Worm (Caenorhabditis elegans) whole organism, L3 larva: ENCODE data around the gene dpy-23.

ENCODE experiments used
- R02D3.7 ChIP-seq: fragments of 150-350 bp; optimal IDR thresholded peaks from 2 replicates; lab custom pipeline; 2014; ENCODE audit warnings: missing biosample characterization, missing genetic modification characterization
- aly-2 ChIP-seq: fragments of 150-350 bp; optimal IDR thresholded peaks from 2 replicates; lab custom pipeline; 2014; ENCODE audit warnings: missing biosample characterization, missing genetic modification characterization
- ama-1 ChIP-seq: fragments of 150-350 bp; optimal IDR thresholded peaks from 2 replicates; lab custom pipeline; 2018
- ceh-28 ChIP-seq: fragments of 150-350 bp; optimal IDR thresholded peaks from 2 replicates; lab custom pipeline; 2014; ENCODE audit warnings: missing biosample characterization, missing genetic modification reagents, missing genetic modification characterization
- ceh-82 ChIP-seq: fragments of 150-350 bp; optimal IDR thresholded peaks from 2 replicates; lab custom pipeline; 2014; ENCODE audit warnings: missing biosample characterization, missing genetic modification characterization
- ceh-9 ChIP-seq: sonication (generic microtip); optimal IDR thresholded peaks from 2 replicates; lab custom pipeline; 2018; ENCODE audit warnings: missing biosample characterization, missing genetic modification characterization
- egl-5 ChIP-seq: fragments of 150-350 bp; optimal IDR thresholded peaks from 2 replicates; lab custom pipeline; 2017; ENCODE audit warnings: missing biosample characterization, missing genetic modification reagents, missing genetic modification characterization, inconsistent platforms
- elt-1 ChIP-seq: fragments of 150-350 bp; optimal IDR thresholded peaks from 2 replicates; lab custom pipeline; 2014; ENCODE audit warnings: missing biosample characterization, missing genetic modification characterization
- elt-2 ChIP-seq: sonication (generic microtip); optimal IDR thresholded peaks from 2 replicates; lab custom pipeline; 2016; ENCODE audit warnings: missing genetic modification reagents, mild to moderate bottlenecking, missing genetic modification characterization, missing compliant biosample characterization
- hmg-11 ChIP-seq: sonication (generic microtip); optimal IDR thresholded peaks from 2 replicates; lab custom pipeline; 2016; ENCODE audit warnings: missing genetic modification characterization, missing compliant biosample characterization
- jun-1 ChIP-seq: fragments of 150-350 bp; optimal IDR thresholded peaks from 2 replicates; lab custom pipeline; 2014; ENCODE audit warnings: missing biosample characterization, missing genetic modification reagents, missing genetic modification characterization
- lin-39 ChIP-seq: fragments of 150-350 bp; optimal IDR thresholded peaks from 2 replicates; lab custom pipeline; 2018; ENCODE audit warnings: missing biosample characterization, missing genetic modification reagents, missing genetic modification characterization
- lsy-12 ChIP-seq: sonication (generic microtip); optimal IDR thresholded peaks from 2 replicates; lab custom pipeline; 2016; ENCODE audit warnings: mild to moderate bottlenecking, missing genetic modification characterization, missing compliant biosample characterization
- mdl-1 ChIP-seq: fragments of 150-350 bp; optimal IDR thresholded peaks from 2 replicates; lab custom pipeline; 2014; ENCODE audit warnings: missing biosample characterization, missing genetic modification characterization
- mml-1 ChIP-seq: fragments of 150-350 bp; sonication (generic microtip); optimal IDR thresholded peaks from 3 replicates; lab custom pipeline; 2014; ENCODE audit warnings: missing biosample characterization, missing genetic modification characterization
- nfya-1 ChIP-seq: sonication (generic microtip); optimal IDR thresholded peaks from 2 replicates; lab custom pipeline; 2017; ENCODE audit warnings: missing genetic modification characterization, mild to moderate bottlenecking, missing compliant biosample characterization, antibody characterized with exemption, moderate library complexity; ENCODE audit not compliant: insufficient read depth
- nhr-12 ChIP-seq: fragments of 150-350 bp; optimal IDR thresholded peaks from 2 replicates; lab custom pipeline; 2014; ENCODE audit warnings: missing biosample characterization, missing genetic modification characterization
- nhr-23 ChIP-seq: fragments of 150-350 bp; optimal IDR thresholded peaks from 2 replicates; lab custom pipeline; 2014; ENCODE audit warnings: missing biosample characterization, missing genetic modification reagents, missing genetic modification characterization
- nhr-237 ChIP-seq: fragments of 150-350 bp; optimal IDR thresholded peaks from 2 replicates; lab custom pipeline; 2014; ENCODE audit warnings: missing biosample characterization, missing genetic modification characterization
- nhr-28 ChIP-seq: fragments of 150-350 bp; optimal IDR thresholded peaks from 2 replicates; lab custom pipeline; 2014; ENCODE audit warnings: missing biosample characterization, missing genetic modification characterization
- nhr-77 ChIP-seq: fragments of 150-350 bp; optimal IDR thresholded peaks from 2 replicates; lab custom pipeline; 2014; ENCODE audit warnings: missing biosample characterization, missing genetic modification characterization
- pha-4 ChIP-seq: fragments of 150-350 bp; optimal IDR thresholded peaks from 2 replicates; lab custom pipeline; 2014; ENCODE audit warnings: missing biosample characterization, missing genetic modification reagents, missing genetic modification characterization
- sea-2 ChIP-seq: fragments of 150-350 bp; sonication (generic microtip); optimal IDR thresholded peaks from 4 replicates; lab custom pipeline; 2014; ENCODE audit warnings: missing biosample characterization, missing genetic modification reagents, missing genetic modification characterization
- tbx-2 ChIP-seq: sonication (generic microtip); optimal IDR thresholded peaks from 2 replicates; lab custom pipeline; 2016; ENCODE audit warnings: mild to moderate bottlenecking, missing genetic modification characterization, missing compliant biosample characterization
- unc-39 ChIP-seq: sonication (generic microtip); optimal IDR thresholded peaks from 4 replicates; lab custom pipeline; 2017; ENCODE audit warnings: missing biosample characterization, missing genetic modification characterization
- zag-1 ChIP-seq: fragments of 150-350 bp; optimal IDR thresholded peaks from 2 replicates; lab custom pipeline; 2014; ENCODE audit warnings: missing biosample characterization, missing genetic modification characterization
- ztf-4 ChIP-seq: fragments of 150-350 bp; optimal IDR thresholded peaks from 2 replicates; lab custom pipeline; 2014; ENCODE audit warnings: missing biosample characterization, missing genetic modification characterization

The dpy-23 gene

DNA sequence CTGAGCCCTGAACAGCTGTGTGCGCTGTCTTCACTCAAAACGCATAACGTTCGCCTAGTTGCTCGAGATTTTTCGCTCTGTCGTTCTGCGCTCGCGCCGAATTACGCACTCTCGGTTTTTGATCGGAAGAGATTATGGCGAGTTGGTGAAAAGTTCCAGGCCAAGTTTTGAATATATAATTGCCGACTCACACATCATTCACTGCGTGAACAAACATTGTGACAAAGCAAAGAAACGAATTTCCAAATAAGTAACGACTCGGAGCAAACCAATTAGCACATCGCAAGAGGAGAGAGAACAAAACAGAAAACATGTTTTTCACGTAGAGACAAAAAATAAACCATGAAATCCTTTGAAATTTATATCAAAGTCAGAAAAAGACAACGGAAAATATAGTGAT is 46.2 kb downstream of the dpy-23 start:
- TF ChIP-seq ceh-9 (tag; lab: Kevin White, UChicago) (no peak), lsy-12 (tag; lab: Kevin White, UChicago) (no peak)

DNA sequence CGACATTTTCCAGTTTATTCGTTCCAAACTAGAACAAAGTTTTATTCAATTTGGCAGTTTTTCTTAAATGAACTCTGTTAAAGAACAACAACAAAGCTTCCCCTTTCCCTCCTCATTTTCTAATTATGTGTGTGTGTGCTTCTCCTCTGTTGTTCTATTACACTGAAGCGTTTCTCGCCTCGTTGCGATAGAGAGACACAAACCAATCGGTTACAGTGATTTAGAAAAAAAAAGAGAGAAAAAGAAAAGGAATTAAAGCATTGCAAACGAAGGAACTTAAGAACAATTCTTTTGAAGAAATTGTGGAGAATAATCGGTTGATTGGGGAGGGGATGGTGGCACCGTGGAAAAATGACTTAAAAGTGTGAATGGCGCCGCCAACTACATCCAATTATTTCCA is 48.4 kb downstream of the dpy-23 start, which contains the start of gene cest-26:
Gene cest-26 (minus strand): TSS at position 101 of the 400 bp plus-strand sequence.
- TF ChIP-seq elt-2 (tag; lab: Kevin White, UChicago) (peak; percentile 0), lsy-12 (tag; lab: Kevin White, UChicago) (no peak)

- no peak for TF ChIP-seq ama-1 (lab: Kevin White, UChicago)
- TF ChIP-seq mdl-1 = no peak
- TF ChIP-seq zag-1 = no peak
- no peak for TF ChIP-seq ceh-9 (tag; lab: Kevin White, UChicago)
- no peak for TF ChIP-seq lsy-12 (tag; lab: Kevin White, UChicago)
- TF ChIP-seq mml-1 (tag; lab: Kevin White, UChicago) = no peak
- no peak for TF ChIP-seq elt-1 (tag; lab: Kevin White, UChicago)
- TF ChIP-seq, all 47 proteins: peak for 0
These were observed 49.7 kb downstream of the dpy-23 start for ce11 chrX:4438823-4439222.

ce11 chrX:4439616-4440015 is 50.5 kb downstream of the dpy-23 start:
- TF ChIP-seq R02D3.7 (tag; lab: Kevin White, UChicago) (no peak), pha-4 (peak; percentile 94), sea-2 (GFP tag; lab: Kevin White, UChicago) (no peak), nhr-28 (tag; lab: Kevin White, UChicago) (no peak), jun-1 (no peak)
- TF ChIP-seq, all 47 proteins: peak for 1

- TF ChIP-seq jun-1 = no peak
- TF ChIP-seq aly-2 (tag; lab: Kevin White, UChicago) = no peak
- no peak for TF ChIP-seq egl-5
- TF ChIP-seq ztf-4 = no peak
- no peak for TF ChIP-seq tbx-2
- no peak for TF ChIP-seq nhr-77 (tag; lab: Kevin White, UChicago)
- no peak for TF ChIP-seq pha-4
- TF ChIP-seq nfya-1 (tag; lab: Kevin White, UChicago) = no peak
- TF ChIP-seq hmg-11 (tag; lab: Kevin White, UChicago) = no peak
- no peak for TF ChIP-seq ceh-28
- no peak for TF ChIP-seq elt-2 (tag; lab: Kevin White, UChicago)
- no peak for TF ChIP-seq nhr-23 (tag; lab: Kevin White, UChicago)
- no peak for TF ChIP-seq nhr-237 (tag; lab: Kevin White, UChicago)
- TF ChIP-seq R02D3.7 (tag; lab: Kevin White, UChicago) = no peak
- no peak for TF ChIP-seq mml-1 (tag; lab: Kevin White, UChicago)
- TF ChIP-seq unc-39 = no peak
- TF ChIP-seq ceh-82 (tag; lab: Kevin White, UChicago) = no peak
- TF ChIP-seq lin-39 (tag; lab: Kevin White, UChicago) = no peak
- no peak for TF ChIP-seq nhr-28 (tag; lab: Kevin White, UChicago)
- TF ChIP-seq nhr-12 (tag; lab: Kevin White, UChicago) = no peak
These were observed 51.5 kb downstream of the dpy-23 start, which contains the start of gene F15A8.1 for ce11 chrX:4440641-4441040. F15A8.1 (plus strand) TSS chrX:4440941.
